Fruit fly (Drosophila melanogaster): Measurements from ENCODE around the gene CG12182.

Gene CG12182

dm6 chr3L:2632763-2633100, 33.4 kb upstream of the CG12182 start (continued):
- TF ChIP-seq CG1621 (tag; optimal IDR thresholded peaks at IDR 0.05) (peak; percentile 9), OdsH (GFP tag; optimal IDR thresholded peaks at IDR 0.05) (no peak), esn (GFP tag; optimal IDR thresholded peaks at IDR 0.05) (no peak), achi (GFP tag; optimal IDR thresholded peaks at IDR 0.05) (no peak), net (GFP tag; optimal IDR thresholded peaks at IDR 0.05) (peak; percentile 12)

dm6 chr3L:2632048-2632762, 32.8 kb upstream of the CG12182 start:
- no peak for TF ChIP-seq Hr39 (GFP tag; optimal IDR thresholded peaks at IDR 0.05)
- peak; percentile 36 for TF ChIP-seq Eip78C (GFP tag)
- TF ChIP-seq CG9139 (GFP tag; optimal IDR thresholded peaks at IDR 0.05): peak; percentile 3
- peak; percentile 84 for TF ChIP-seq Sox14 (GFP tag; optimal IDR thresholded peaks at IDR 0.05)

- TF ChIP-seq CG6854 (GFP tag; optimal IDR thresholded peaks at IDR 0.05) (no peak), fd85E (GFP tag; optimal IDR thresholded peaks at IDR 0.05) (no peak), salr (GFP tag; optimal IDR thresholded peaks at IDR 0.05) (peak in 1 of 2 experiments; percentile 6), Blimp-1 (GFP tag; optimal IDR thresholded peaks at IDR 0.05) (no peak), CG31627 (GFP tag; optimal IDR thresholded peaks at IDR 0.05) (peak; percentile 54), CG11902 (GFP tag; optimal IDR thresholded peaks at IDR 0.05) (no peak), net (GFP tag; optimal IDR thresholded peaks at IDR 0.05) (peak; percentile 41), CG32006 (GFP tag; optimal IDR thresholded peaks at IDR 0.05) (peak; percentile 14), CG3032 (tag; optimal IDR thresholded peaks at IDR 0.05) (no peak), achi (GFP tag; optimal IDR thresholded peaks at IDR 0.05) (peak; percentile 26), CG8632 (GFP tag; optimal IDR thresholded peaks at IDR 0.05) (peak; percentile 26), CG11294 (GFP tag; IDR thresholded peaks at IDR 0.05) (no peak), CG16779 (tag; optimal IDR thresholded peaks at IDR 0.05) (no peak), CG3919 (GFP tag; optimal IDR thresholded peaks at IDR 0.05) (peak; percentile 66), CG6808 (GFP tag; optimal IDR thresholded peaks at IDR 0.05) (peak; percentile 100), Eip75B (GFP tag; optimal IDR thresholded peaks at IDR 0.05) (peak; percentile 61), CG6276 (GFP tag; optimal IDR thresholded peaks at IDR 0.05) (no peak), CG10631 (GFP tag; optimal IDR thresholded peaks at IDR 0.05) (peak; percentile 55), Smox (GFP tag; optimal IDR thresholded peaks at IDR 0.05) (peak; percentile 60), dsx (GFP tag; optimal IDR thresholded peaks at IDR 0.05; ENCODE audit: poor library complexity, severe bottlenecking) (no peak), ss (GFP tag; optimal IDR thresholded peaks at IDR 0.05) (peak in 1 of 2 experiments; percentile 20), Sox15 (GFP tag; optimal IDR thresholded peaks at IDR 0.05) (no peak), topi (GFP tag; optimal IDR thresholded peaks at IDR 0.05) (peak; percentile 53), Sox102F (GFP tag; optimal IDR thresholded peaks at IDR 0.05) (peak; percentile 66), Eip93F (GFP tag; optimal IDR thresholded peaks at IDR 0.05) (no peak), Hr39 (GFP tag; optimal IDR thresholded peaks at IDR 0.05) (peak; percentile 34), CG11762 (GFP tag; optimal IDR thresholded peaks at IDR 0.05; ENCODE audit: insufficient read depth) (no peak), CG8119 (GFP tag; IDR thresholded peaks at IDR 0.05) (no peak), Ets96B (tag; optimal IDR thresholded peaks at IDR 0.05) (peak; percentile 30), Ets21C (GFP tag; optimal IDR thresholded peaks at IDR 0.05) (peak; percentile 20), Eip78C (GFP tag) (peak; percentile 69), fkh (GFP tag; optimal IDR thresholded peaks at IDR 0.05) (peak; percentile 43), svp (GFP tag) (peak; percentile 80), CG10669 (GFP tag; optimal IDR thresholded peaks at IDR 0.05) (peak; percentile 19), CG15336 (GFP tag; IDR thresholded peaks at IDR 0.05) (no peak), Hr4 (GFP tag; optimal IDR thresholded peaks at IDR 0.05) (peak; percentile 57), CG6792 (GFP tag; optimal IDR thresholded peaks at IDR 0.05) (peak; percentile 30), spab (GFP tag; optimal IDR thresholded peaks at IDR 0.05) (no peak), dac (GFP tag; optimal IDR thresholded peaks at IDR 0.05) (no peak), CG34406 (GFP tag; optimal IDR thresholded peaks at IDR 0.05) (peak; percentile 37), Gug (GFP tag; IDR thresholded peaks at IDR 0.05) (no peak), CG8319 (GFP tag; optimal IDR thresholded peaks at IDR 0.05) (peak; percentile 29)
Measured at dm6 chr3L:2631406-2631805, 32.0 kb upstream of the CG12182 start, which contains the start of the genes CG42245 and MEP-1. Gene CG42245 (plus strand): TSS chr3L:2631715. Gene MEP-1 (plus strand): TSS chr3L:2631715.

Data from whole organism, prepupa.